Worm (Caenorhabditis elegans): ENCODE results near the gene rga-8.

The rga-8 gene

DNA sequence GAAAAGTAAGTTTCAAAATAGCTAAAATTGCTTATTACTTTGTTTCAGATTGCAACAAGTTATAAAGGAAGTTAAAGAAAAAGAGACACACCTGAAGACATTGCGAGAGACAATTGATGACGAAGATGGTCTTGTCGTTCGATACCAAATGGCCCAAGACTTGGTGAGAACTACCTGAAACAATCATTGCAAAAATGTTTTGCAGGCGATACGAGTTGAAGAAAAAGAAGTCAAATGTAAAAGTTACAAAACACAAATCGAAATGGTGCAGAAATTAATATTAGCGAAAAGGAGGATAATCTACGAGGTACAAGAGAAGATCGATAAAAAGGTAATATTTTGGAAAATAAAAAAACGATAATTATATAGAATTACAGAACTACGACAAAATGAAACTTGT, at the start of gene rga-8:
TSS of gene rga-8 (minus strand) at position 101 of the 400 bp plus-strand sequence.
- TF ChIP-seq snpc-4 (tag; optimal IDR thresholded peaks at IDR 0.05) (no peak), nhr-19 (GFP tag; conservative IDR thresholded peaks at IDR 0.05) (no peak), nhr-90 (tag; optimal IDR thresholded peaks at IDR 0.05; ENCODE audit: poor library complexity) (no peak), tlp-1 (tag; optimal IDR thresholded peaks at IDR 0.05) (no peak), C34B4.2 (tag; optimal IDR thresholded peaks at IDR 0.05) (no peak), dsc-1 (tag; optimal IDR thresholded peaks at IDR 0.05) (no peak), pax-3 (tag; optimal IDR thresholded peaks at IDR 0.05) (no peak), swsn-7 (tag; optimal IDR thresholded peaks at IDR 0.05) (no peak), sox-4 (tag; optimal IDR thresholded peaks at IDR 0.05) (no peak), nhr-47 (tag; optimal IDR thresholded peaks at IDR 0.05) (no peak), fkh-8 (tag; optimal IDR thresholded peaks at IDR 0.05) (no peak), nhr-76 (tag; optimal IDR thresholded peaks at IDR 0.05) (no peak)

DNA sequence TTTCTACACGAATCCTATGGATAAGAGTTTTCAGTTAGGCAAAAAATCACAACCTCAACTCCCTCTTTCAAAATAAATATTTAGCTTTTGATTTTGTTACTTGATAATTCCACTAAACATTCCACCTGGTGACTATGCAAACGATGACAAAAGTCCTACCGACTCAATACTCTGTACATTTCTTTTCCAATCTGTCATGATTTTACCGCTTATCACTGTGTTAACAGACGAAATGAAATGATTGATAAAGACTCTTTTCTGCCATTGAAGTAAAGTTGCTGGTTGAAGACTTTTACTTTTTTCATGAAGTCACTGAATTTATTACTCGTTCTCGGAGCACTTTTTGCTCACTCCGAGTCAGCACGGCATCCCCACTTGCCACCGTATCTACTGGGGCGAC, 49.7 kb upstream of the rga-8 start, which contains the start of gene C26B9.5:
TSS of gene C26B9.5 (plus strand) at position 244 of the 400 bp plus-strand sequence.
- TF ChIP-seq fkh-4 (tag; optimal IDR thresholded peaks at IDR 0.05; ENCODE audit: borderline replicate concordance), result no peak
- no peak for TF ChIP-seq lin-13 (GFP tag; optimal IDR thresholded peaks at IDR 0.05)
- peak; percentile 37 for TF ChIP-seq elt-2 (tag; optimal IDR thresholded peaks at IDR 0.05)
- no peak for TF ChIP-seq sup-37 (GFP tag; optimal IDR thresholded peaks at IDR 0.05)
- no peak for TF ChIP-seq nhr-12 (tag; optimal IDR thresholded peaks at IDR 0.05)

DNA sequence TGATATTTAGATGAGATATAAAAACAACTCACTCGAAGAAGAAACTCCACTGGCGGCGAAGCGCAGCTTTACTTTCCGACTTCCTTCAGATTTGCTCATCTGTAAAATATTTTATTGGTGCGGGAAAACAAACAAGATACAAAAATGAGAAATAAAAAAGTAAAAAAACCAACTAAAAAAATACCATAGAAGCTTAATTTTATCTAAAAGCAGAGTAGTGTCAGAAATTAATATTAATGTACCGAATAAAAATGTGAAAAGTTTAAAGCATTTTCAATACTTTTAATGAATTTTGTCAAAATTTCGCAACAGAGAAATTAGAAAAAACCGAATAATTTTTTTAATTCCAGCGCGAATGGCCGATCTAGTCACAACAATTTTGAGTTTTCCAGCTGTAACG, 43.7 kb upstream of the rga-8 start, which contains the start of gene sto-2:
TSS of gene sto-2 (minus strand) at position 101 of the 400 bp plus-strand sequence.
- TF ChIP-seq fos-1 (tag; optimal IDR thresholded peaks at IDR 0.05) (no peak), lin-14 (GFP tag; optimal IDR thresholded peaks at IDR 0.05) (no peak), aha-1 (tag; optimal IDR thresholded peaks at IDR 0.05) (no peak), alr-1 (tag; optimal IDR thresholded peaks at IDR 0.05; ENCODE audit: borderline replicate concordance) (no peak), nhr-77 (tag; optimal IDR thresholded peaks at IDR 0.05) (no peak), mab-9 (GFP tag; IDR thresholded peaks at IDR 0.05) (no peak), fkh-8 (tag; optimal IDR thresholded peaks at IDR 0.05) (no peak), lir-3 (tag; optimal IDR thresholded peaks at IDR 0.05; ENCODE audit: poor library complexity) (no peak), pag-3 (tag; optimal IDR thresholded peaks at IDR 0.05; ENCODE audit: borderline replicate concordance, insufficient read depth) (no peak), dpl-1 (GFP tag; optimal IDR thresholded peaks at IDR 0.05) (no peak), mep-1 (tag; optimal IDR thresholded peaks at IDR 0.05) (no peak), pqm-1 (tag; optimal IDR thresholded peaks at IDR 0.05) (no peak), efl-3 (GFP tag; optimal IDR thresholded peaks at IDR 0.05) (no peak), tbx-2 (tag; optimal IDR thresholded peaks at IDR 0.05) (no peak), nhr-11 (tag; optimal IDR thresholded peaks at IDR 0.05) (no peak), jun-1 (tag; optimal IDR thresholded peaks at IDR 0.05) (no peak), efl-1 (optimal IDR thresholded peaks at IDR 0.05) (no peak), efl-1 (GFP tag; optimal IDR thresholded peaks at IDR 0.05 in 1 of 2) (no peak), skn-1 (tag; optimal IDR thresholded peaks at IDR 0.05) (no peak), zip-4 (GFP tag; optimal IDR thresholded peaks at IDR 0.05) (no peak)

DNA sequence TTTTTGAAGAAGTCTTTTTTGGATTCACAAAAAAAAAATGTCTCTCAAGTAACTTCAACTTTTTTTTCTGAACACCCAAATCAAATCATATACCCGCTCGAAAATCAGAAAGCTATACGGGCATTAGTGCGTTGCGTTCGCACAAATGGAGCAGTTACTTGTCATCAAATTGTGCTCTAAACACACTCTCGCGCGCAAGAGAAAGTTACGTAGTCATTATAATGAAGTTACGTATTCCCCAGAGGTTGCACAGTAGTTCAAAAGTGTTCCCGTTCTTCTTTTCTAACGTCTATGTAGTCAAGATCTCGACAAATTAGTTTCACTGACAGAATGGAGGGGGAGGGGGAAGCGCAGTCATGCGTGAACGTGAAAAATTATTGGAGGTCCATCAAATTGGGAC, 42.0 kb upstream of the rga-8 start:
- TF ChIP-seq snu-23 (GFP tag; optimal IDR thresholded peaks at IDR 0.05), result no peak
- no peak for TF ChIP-seq xbp-1 (tag; optimal IDR thresholded peaks at IDR 0.05)
- no peak for TF ChIP-seq hlh-4 (tag; optimal IDR thresholded peaks at IDR 0.05)
- TF ChIP-seq aly-2 (tag; optimal IDR thresholded peaks at IDR 0.05), result no peak
- TF ChIP-seq sup-37 (GFP tag; optimal IDR thresholded peaks at IDR 0.05), result no peak
